Fruit fly (Drosophila melanogaster): ENCODE results near the gene CG17271.

Gene CG17271

DNA sequence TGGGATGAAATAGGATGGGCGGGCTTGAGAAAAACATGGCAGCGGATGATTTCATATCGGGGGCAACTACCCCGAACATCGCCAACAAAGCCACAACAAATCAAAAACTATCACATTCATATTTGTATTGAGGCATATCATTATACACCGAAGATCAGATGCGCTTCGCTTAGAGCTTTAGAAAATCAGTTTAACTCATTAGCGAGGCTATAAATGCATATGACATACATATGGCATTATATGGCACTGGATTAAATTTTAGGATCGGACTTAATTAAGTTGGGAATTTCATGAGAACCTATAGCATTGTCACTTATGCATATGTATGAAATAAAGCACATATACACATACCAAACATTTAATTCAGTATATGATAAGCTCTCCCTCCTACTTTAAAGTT lies 24.7 kb upstream of the CG17271 start:
- no peak for TF ChIP-seq Elba2 (GFP tag; optimal IDR thresholded peaks at IDR 0.05)
- no peak for TF ChIP-seq Xbp1 (GFP tag; optimal IDR thresholded peaks at IDR 0.05)
- TF ChIP-seq luna (GFP tag; optimal IDR thresholded peaks at IDR 0.05) = no peak
- TF ChIP-seq nom (GFP tag; optimal IDR thresholded peaks at IDR 0.05) = no peak
- TF ChIP-seq Hand (GFP tag; optimal IDR thresholded peaks at IDR 0.05) = no peak
- TF ChIP-seq Drgx (GFP tag; IDR thresholded peaks at IDR 0.05) = no peak
- TF ChIP-seq bcd (GFP tag; optimal IDR thresholded peaks at IDR 0.05) = no peak
- no peak for TF ChIP-seq CG11456 (GFP tag; IDR thresholded peaks at IDR 0.05)
- 0 out of 3 replicates have a peak, but pooled peaks have one; percentile 12 for TF ChIP-seq row (GFP tag; IDR thresholded peaks at IDR 0.05)
- TF ChIP-seq inv (GFP tag; IDR thresholded peaks at IDR 0.05; ENCODE audit: partially characterized antibody) = no peak
- TF ChIP-seq Nf-YB (GFP tag; optimal IDR thresholded peaks at IDR 0.05) = peak; percentile 64
- TF ChIP-seq CG7839 (tag; optimal IDR thresholded peaks at IDR 0.05) = peak; percentile 40
- TF ChIP-seq ftz-f1 (GFP tag; optimal IDR thresholded peaks at IDR 0.05) = no peak
- TF ChIP-seq ara (GFP tag; IDR thresholded peaks at IDR 0.05) = no peak
- TF ChIP-seq D (optimal IDR thresholded peaks at IDR 0.05) = no peak
- TF ChIP-seq D (GFP tag; optimal IDR thresholded peaks at IDR 0.05) = no peak
- peak; percentile 28; the same call in 1 of the 2 replicates for TF ChIP-seq Ptx1 (GFP tag; IDR thresholded peaks at IDR 0.05)
- TF ChIP-seq CG5953 (GFP tag; IDR thresholded peaks at IDR 0.05) = no peak
- TF ChIP-seq Kr (GFP tag; optimal IDR thresholded peaks at IDR 0.05) = no peak
- no peak for TF ChIP-seq al (GFP tag; IDR thresholded peaks at IDR 0.05)
- TF ChIP-seq CG6254 (GFP tag; optimal IDR thresholded peaks at IDR 0.05) = no peak
- no peak for TF ChIP-seq CG4730 (GFP tag; IDR thresholded peaks at IDR 0.05)
- TF ChIP-seq HLH4C (GFP tag; IDR thresholded peaks at IDR 0.05; ENCODE audit: partially characterized antibody) = no peak
- no peak for TF ChIP-seq Sox100B (GFP tag; optimal IDR thresholded peaks at IDR 0.05)
- no peak for TF ChIP-seq stc (GFP tag; IDR thresholded peaks at IDR 0.05)
- TF ChIP-seq CG10267 (tag; optimal IDR thresholded peaks at IDR 0.05) = no peak
- no peak for TF ChIP-seq Tbp (GFP tag; optimal IDR thresholded peaks at IDR 0.05)
- no peak for TF ChIP-seq CG10565 (GFP tag; optimal IDR thresholded peaks at IDR 0.05)
- no peak for TF ChIP-seq BEAF-32 (GFP tag; optimal IDR thresholded peaks at IDR 0.05)
- TF ChIP-seq slbo (GFP tag; IDR thresholded peaks at IDR 0.05) = no peak; the same call in 1 of the 2 replicates
- TF ChIP-seq CG9437 (GFP tag; optimal IDR thresholded peaks at IDR 0.05) = no peak
- TF ChIP-seq CoRest (tag; optimal IDR thresholded peaks at IDR 0.05) = no peak
- peak; percentile 21 for TF ChIP-seq Ets65A (GFP tag)
- no peak for TF ChIP-seq sob (GFP tag; IDR thresholded peaks at IDR 0.05)
- TF ChIP-seq CG9215 (GFP tag; IDR thresholded peaks at IDR 0.05) = no peak
- no peak for TF ChIP-seq CG15514 (GFP tag; optimal IDR thresholded peaks at IDR 0.05)
- TF ChIP-seq MESR4 (GFP tag; optimal IDR thresholded peaks at IDR 0.05) = no peak
- peak; percentile 28 for TF ChIP-seq gem (tag; optimal IDR thresholded peaks at IDR 0.05)
- TF ChIP-seq ato (GFP tag; IDR thresholded peaks at IDR 0.05; ENCODE audit: partially characterized antibody) = no peak
- no peak for TF ChIP-seq ttk (GFP tag; IDR thresholded peaks at IDR 0.05)
- no peak for TF ChIP-seq fru (optimal IDR thresholded peaks at IDR 0.05)
- TF ChIP-seq CG2678 (tag; optimal IDR thresholded peaks at IDR 0.05) = peak; percentile 29
- no peak for TF ChIP-seq CTCF (GFP tag; optimal IDR thresholded peaks at IDR 0.05)
- TF ChIP-seq sima (GFP tag; optimal IDR thresholded peaks at IDR 0.05) = no peak
- no peak for TF ChIP-seq br (optimal IDR thresholded peaks at IDR 0.05)
- no peak for TF ChIP-seq CG32772 (GFP tag; IDR thresholded peaks at IDR 0.05)
- no peak for TF ChIP-seq tx (GFP tag; optimal IDR thresholded peaks at IDR 0.05)
- no peak for TF ChIP-seq Blimp-1 (GFP tag; optimal IDR thresholded peaks at IDR 0.05)
- no peak for TF ChIP-seq CG11504 (tag; optimal IDR thresholded peaks at IDR 0.05)
- no peak for TF ChIP-seq Ets97D (GFP tag; optimal IDR thresholded peaks at IDR 0.05)
- TF ChIP-seq CG17359 (tag; optimal IDR thresholded peaks at IDR 0.05) = no peak
- no peak for TF ChIP-seq CG12071 (GFP tag; optimal IDR thresholded peaks at IDR 0.05)
- peak; percentile 0 for TF ChIP-seq CG1603 (tag; optimal IDR thresholded peaks at IDR 0.05)
